Fruit fly (Drosophila melanogaster): ENCODE data around the gene CG31321.

DNA sequence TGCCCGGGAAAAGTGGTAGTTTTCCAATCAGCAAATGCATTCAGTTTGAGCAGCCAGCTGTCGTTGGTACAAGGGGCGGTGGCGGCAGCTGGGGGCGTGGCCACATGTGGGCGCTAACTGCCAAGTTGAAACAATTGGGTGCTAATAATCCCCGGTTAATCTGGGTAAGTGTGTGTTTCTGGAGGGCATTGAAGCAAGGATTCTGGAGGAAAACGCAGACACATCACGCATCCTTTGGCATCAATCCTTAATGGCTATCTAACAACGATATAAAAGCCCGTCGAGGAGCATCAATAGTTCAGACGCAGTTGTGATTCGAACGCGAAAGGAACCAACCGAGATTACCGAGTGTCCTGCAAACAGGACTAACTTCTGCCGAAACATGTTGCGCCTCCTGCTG is 4.4 kb downstream of the CG31321 start, which contains the start of gene Crz:
- TF ChIP-seq Ets98B (GFP tag; IDR thresholded peaks at IDR 0.05) (no peak), Pif1A (GFP tag; optimal IDR thresholded peaks at IDR 0.05) (no peak)

Data from whole organism, pupa.